Worm (Caenorhabditis elegans) whole organism, young adult: ENCODE data around the gene mboa-6.

Experiments used
- Y67H2A.10 ChIP-seq: fragments of 200-800 bp; sonication (Bioruptor generic); conservative IDR thresholded peaks from 2 replicates; pipeline ENCODE4 v1.3.6; 2022; ENCODE audit warnings: missing genetic modification reagents, missing genetic modification characterization, missing compliant biosample characterization
- Y95B8A.8 ChIP-seq: fragments of 200-800 bp; sonication (Bioruptor generic); IDR thresholded peaks from 2 replicates; pipeline ENCODE4 v1.3.6; 2022; ENCODE audit warnings: missing genetic modification reagents, missing genetic modification characterization, missing compliant biosample characterization
- attf-5 ChIP-seq: fragments of 200-800 bp; sonication (Bioruptor generic); optimal IDR thresholded peaks from 2 replicates; lab custom pipeline; 2018; ENCODE audit warnings: mild to moderate bottlenecking, missing genetic modification characterization, missing compliant biosample characterization
- ceh-91 ChIP-seq: fragments of 200-800 bp; sonication (Bioruptor generic); IDR thresholded peaks from 2 replicates; pipeline ENCODE4 v1.3.6; 2022; ENCODE audit warnings: missing genetic modification reagents, missing genetic modification characterization, missing compliant biosample characterization
- hsf-1 ChIP-seq: fragments of 200-800 bp; sonication (Bioruptor generic); IDR thresholded peaks from 2 replicates; pipeline ENCODE4 v1.3.6; 2022; ENCODE audit warnings: missing genetic modification reagents, missing genetic modification characterization, missing compliant biosample characterization

DNA sequence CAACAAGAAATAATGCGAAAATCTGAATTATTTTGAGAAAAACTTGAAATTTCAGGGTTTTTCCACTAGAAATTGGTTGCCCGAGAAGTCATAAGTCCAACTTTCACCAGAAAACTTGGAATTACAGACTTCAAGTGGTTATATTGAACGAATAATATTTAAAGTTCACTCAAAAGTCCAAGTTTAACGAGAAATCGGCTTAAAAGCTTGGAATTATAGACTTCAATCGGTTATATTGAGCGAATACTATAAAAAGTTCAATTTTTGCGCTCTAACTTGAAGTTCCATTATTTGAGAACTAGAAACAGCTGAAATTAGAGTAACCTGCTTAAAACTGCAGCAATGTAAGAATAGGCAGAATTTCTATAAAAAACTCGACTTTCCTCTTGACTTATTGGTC is 39.7 kb downstream of the mboa-6 start:
- TF ChIP-seq Y95B8A.8 (GFP tag; lab: Robert Waterston, UW) (no peak), hsf-1 (no peak), attf-5 (GFP tag; lab: Kevin White, UChicago) (no peak), ceh-91 (GFP tag; lab: Robert Waterston, UW) (no peak), Y67H2A.10 (GFP tag; lab: Robert Waterston, UW) (no peak)
